Fruit fly (Drosophila melanogaster): Measurements from ENCODE around the gene CG4291.

DNA sequence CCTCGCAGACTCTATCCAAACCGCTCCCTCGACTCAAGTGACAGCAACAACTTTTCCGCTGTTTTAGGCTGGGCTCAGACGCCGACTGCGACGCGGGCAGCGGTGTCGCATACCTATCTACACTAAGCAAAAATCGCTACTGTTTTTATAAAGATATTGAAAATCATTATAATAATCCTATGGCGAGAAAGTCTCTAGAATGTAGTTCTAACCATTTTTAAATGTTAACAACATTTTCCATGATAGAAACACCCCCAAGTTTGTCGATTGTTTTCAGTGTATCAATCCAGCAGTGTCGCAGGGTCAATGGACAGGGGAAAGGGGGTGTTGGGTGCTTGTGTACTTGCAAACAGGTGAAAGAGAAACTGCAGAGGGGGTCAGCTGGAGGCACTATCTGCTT lies 13.3 kb upstream of the CG4291 start:
- TF ChIP-seq CG8478 (optimal IDR thresholded peaks at IDR 0.05): no peak
- TF ChIP-seq CTCF (optimal IDR thresholded peaks at IDR 0.05): no peak

Measured in S2 (cell line).